Fruit fly (Drosophila melanogaster) whole organism, adult: ENCODE data around the gene Rsph3.

Experiments used
- CG11617 ChIP-seq: fragments of 200-800 bp; sonication (Bioruptor generic); optimal IDR thresholded peaks from 2 replicates; lab custom pipeline; 2017; ENCODE audit warnings: mild to moderate bottlenecking, missing biosample characterization, missing genetic modification reagents, missing genetic modification characterization
- CG12768 ChIP-seq: fragments of 200-800 bp; sonication (Bioruptor generic); optimal IDR thresholded peaks from 2 replicates; lab custom pipeline; 2017; ENCODE audit warnings: missing biosample characterization, missing genetic modification characterization, mild to moderate bottlenecking, moderate library complexity, missing genetic modification reagents
- CG1620 ChIP-seq: fragments of 200-800 bp; sonication (Bioruptor generic); optimal IDR thresholded peaks from 2 replicates; lab custom pipeline; 2016; ENCODE audit warnings: missing biosample characterization, missing genetic modification characterization
- CG5204 ChIP-seq: fragments of 200-800 bp; sonication (Bioruptor generic); optimal IDR thresholded peaks from 2 replicates; lab custom pipeline; 2016; ENCODE audit warnings: missing biosample characterization, missing genetic modification characterization
- CG7101 ChIP-seq: fragments of 200-800 bp; sonication (Bioruptor generic); optimal IDR thresholded peaks from 2 replicates; lab custom pipeline; 2018; ENCODE audit warnings: missing biosample characterization, mild to moderate bottlenecking, missing genetic modification characterization, moderate library complexity
- Crg-1 ChIP-seq: fragments of 200-800 bp; sonication (Bioruptor generic); optimal IDR thresholded peaks from 2 replicates; lab custom pipeline; 2016; ENCODE audit warnings: missing biosample characterization, missing genetic modification characterization
- kay ChIP-seq: fragments of 200-800 bp; sonication (Bioruptor generic); peaks from one replicate; lab custom pipeline; 2016; ENCODE audit warnings: missing biosample characterization, missing genetic modification characterization, borderline replicate concordance

DNA sequence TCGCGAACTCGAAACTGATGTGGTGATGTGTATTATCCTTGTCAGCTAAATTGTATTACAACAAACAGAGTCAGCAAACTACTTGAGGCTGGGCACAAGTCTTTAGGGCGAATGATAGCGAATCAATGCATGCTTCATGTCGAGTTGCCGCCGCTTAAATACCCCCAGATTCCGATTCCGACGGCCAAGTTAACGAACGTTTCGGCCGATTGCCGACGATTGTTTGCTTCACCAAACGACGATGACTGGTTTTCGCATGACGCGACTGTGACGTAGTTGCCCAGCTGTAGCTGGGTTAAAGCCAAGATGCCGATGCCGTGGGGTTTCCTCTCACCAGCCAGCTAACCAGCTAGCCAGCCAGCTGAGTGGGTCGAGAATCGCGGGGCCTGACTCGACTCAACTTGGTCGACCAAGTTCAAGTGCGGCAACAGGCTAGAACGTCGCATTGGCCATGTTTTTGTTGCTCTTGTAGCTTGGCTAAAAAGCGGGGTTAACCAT, 43.6 kb downstream of the Rsph3 start, which contains the start of gene ple:
- TF ChIP-seq kay = no peak
- no peak for TF ChIP-seq CG7101 (tag; lab: Kevin White, UChicago)
- no peak for TF ChIP-seq Crg-1
- no peak for TF ChIP-seq CG11617 (GFP tag; lab: Kevin White, UChicago)
- TF ChIP-seq CG12768 (GFP tag; lab: Kevin White, UChicago) = no peak
- no peak for TF ChIP-seq CG5204 (GFP tag; lab: Kevin White, UChicago)
- no peak for TF ChIP-seq CG1620 (GFP tag; lab: Kevin White, UChicago)
